Fruit fly (Drosophila melanogaster) whole organism, embryonic: ENCODE data around the gene CG13123.

Source experiments
- Abd-B ChIP-seq: fragments of 200-800 bp; sonication (Bioruptor generic); optimal IDR thresholded peaks from 2 replicates; lab custom pipeline; 2018; ENCODE audit warnings: missing biosample characterization, mild to moderate bottlenecking, missing genetic modification characterization, moderate library complexity
- Asciz ChIP-seq: fragments of 200-800 bp; sonication (Bioruptor generic); optimal IDR thresholded peaks from 2 replicates; lab custom pipeline; 2017; ENCODE audit warnings: missing biosample characterization, mild to moderate bottlenecking, missing genetic modification characterization, missing genetic modification reagents
- Awh ChIP-seq: fragments of 200-800 bp; sonication (Bioruptor generic); IDR thresholded peaks from 2 replicates; pipeline ENCODE4, ENCODE4 v1.3.6; 2022; ENCODE audit warnings: missing biosample characterization, missing genetic modification characterization
- Bteb2 ChIP-seq: fragments of 200-800 bp; sonication (Bioruptor generic); optimal IDR thresholded peaks from 2 replicates; lab custom pipeline; 2016; ENCODE audit warnings: missing biosample characterization, missing genetic modification characterization
- CG11247 ChIP-seq: fragments of 200-800 bp; sonication (Bioruptor generic); IDR thresholded peaks from 2 replicates; pipeline ENCODE4 v1.3.6; 2022; ENCODE audit warnings: missing biosample characterization, missing genetic modification characterization
- CG12391 ChIP-seq: fragments of 200-800 bp; sonication (Bioruptor generic); optimal IDR thresholded peaks from 3 replicates; lab custom pipeline; 2018; ENCODE audit warnings: missing biosample characterization, mild to moderate bottlenecking, missing genetic modification characterization, moderate library complexity
- CG12942 ChIP-seq: fragments of 200-800 bp; sonication (Bioruptor generic); optimal IDR thresholded peaks from 3 replicates; lab custom pipeline; 2016; ENCODE audit warnings: missing biosample characterization, missing genetic modification characterization
- CG13424 ChIP-seq: fragments of 200-800 bp; sonication (Bioruptor generic); optimal IDR thresholded peaks from 2 replicates; lab custom pipeline; 2019; ENCODE audit warnings: missing biosample characterization, mild to moderate bottlenecking, missing genetic modification characterization, moderate library complexity
- CG13624 ChIP-seq: fragments of 200-800 bp; sonication (Bioruptor generic); optimal IDR thresholded peaks from 2 replicates; lab custom pipeline; 2016; ENCODE audit warnings: missing biosample characterization, missing genetic modification characterization
- CG16813 ChIP-seq: fragments of 200-800 bp; sonication (Bioruptor generic); IDR thresholded peaks from 3 replicates; pipeline ENCODE4 v1.3.6; 2022; ENCODE audit warnings: missing biosample characterization, missing genetic modification characterization; ENCODE audit not compliant: partially characterized antibody
- CG17361 ChIP-seq: fragments of 200-800 bp; sonication (Bioruptor generic); IDR thresholded peaks from 3 replicates; pipeline ENCODE4 v1.3.6; 2022; ENCODE audit warnings: missing biosample characterization, missing genetic modification characterization
- CG18476 ChIP-seq: fragments of 200-800 bp; sonication (Bioruptor generic); optimal IDR thresholded peaks from 2 replicates; lab custom pipeline; 2016; ENCODE audit warnings: missing biosample characterization, mild to moderate bottlenecking, missing genetic modification characterization
- CG2120 ChIP-seq: fragments of 200-800 bp; sonication (Bioruptor generic); optimal IDR thresholded peaks from 3 replicates; lab custom pipeline; 2016; ENCODE audit warnings: missing biosample characterization, missing genetic modification characterization
- CG2129 ChIP-seq: fragments of 200-800 bp; sonication (Bioruptor generic); IDR thresholded peaks from 2 replicates; pipeline ENCODE4 v1.3.6; 2022; ENCODE audit warnings: missing biosample characterization, missing genetic modification characterization; ENCODE audit not compliant: partially characterized antibody
- CG2202 ChIP-seq: fragments of 200-800 bp; sonication (Bioruptor generic); optimal IDR thresholded peaks from 2 replicates; lab custom pipeline; 2018; ENCODE audit warnings: missing biosample characterization, mild to moderate bottlenecking, missing genetic modification characterization
- CG2712 ChIP-seq: fragments of 200-800 bp; optimal IDR thresholded peaks from 3 replicates; lab custom pipeline; 2019; ENCODE audit warnings: missing biosample characterization, mild to moderate bottlenecking, missing genetic modification characterization, moderate library complexity
- CG2889 ChIP-seq: fragments of 200-800 bp; sonication (Bioruptor generic); IDR thresholded peaks from 3 replicates; pipeline ENCODE4 v1.3.6; 2022; ENCODE audit warnings: missing biosample characterization, missing genetic modification characterization
- CG30431 ChIP-seq: fragments of 200-800 bp; sonication (Bioruptor generic); optimal IDR thresholded peaks from 2 replicates; lab custom pipeline; 2017; ENCODE audit warnings: missing biosample characterization, missing genetic modification characterization
- CG6175 ChIP-seq: fragments of 200-800 bp; sonication (Bioruptor generic); IDR thresholded peaks from 3 replicates; pipeline ENCODE4 v1.3.6; 2022; ENCODE audit warnings: missing biosample characterization, missing genetic modification characterization
- CG9215 ChIP-seq: fragments of 200-800 bp; sonication (Bioruptor generic); IDR thresholded peaks from 2 replicates; pipeline ENCODE4 v1.3.6; 2022; ENCODE audit warnings: missing biosample characterization, missing genetic modification characterization
- D19B ChIP-seq: fragments of 200-800 bp; sonication (Bioruptor generic); optimal IDR thresholded peaks from 2 replicates; lab custom pipeline; 2017; ENCODE audit warnings: missing biosample characterization, mild to moderate bottlenecking, missing genetic modification characterization
- Drgx ChIP-seq: fragments of 200-800 bp; sonication (Bioruptor generic); IDR thresholded peaks from 2 replicates; pipeline ENCODE4 v1.3.6; 2022; ENCODE audit warnings: missing biosample characterization, missing genetic modification characterization
- ERR ChIP-seq: fragments of 200-800 bp; sonication (Bioruptor generic); optimal IDR thresholded peaks from 2 replicates; lab custom pipeline; 2016; ENCODE audit warnings: missing biosample characterization, missing genetic modification characterization
- Hmr ChIP-seq: fragments of 200-800 bp; sonication (Bioruptor generic); optimal IDR thresholded peaks from 3 replicates; lab custom pipeline; 2017; ENCODE audit warnings: mild to moderate bottlenecking, missing biosample characterization, missing genetic modification reagents, missing genetic modification characterization
- Med ChIP-seq: fragments of 200-800 bp; sonication (Bioruptor generic); peaks from one replicate; lab custom pipeline; 2016; ENCODE audit warnings: missing biosample characterization, missing genetic modification characterization, mild to moderate bottlenecking, inconsistent platforms, moderate library complexity
- Meics ChIP-seq: fragments of 200-800 bp; sonication (Bioruptor generic); optimal IDR thresholded peaks from 2 replicates; lab custom pipeline; 2017; ENCODE audit warnings: missing biosample characterization, mild to moderate bottlenecking, missing genetic modification characterization
- Myb ChIP-seq: fragments of 200-800 bp; sonication (Bioruptor generic); optimal IDR thresholded peaks from 2 replicates; lab custom pipeline; 2016; ENCODE audit warnings: missing biosample characterization, missing genetic modification characterization
- Neu2 ChIP-seq: fragments of 200-800 bp; sonication (Bioruptor generic); optimal IDR thresholded peaks from 3 replicates; lab custom pipeline; 2016; ENCODE audit warnings: missing biosample characterization, missing genetic modification characterization, borderline replicate concordance
- Nf-YB ChIP-seq: fragments of 200-800 bp; sonication (Bioruptor generic); optimal IDR thresholded peaks from 3 replicates; lab custom pipeline; 2019; ENCODE audit warnings: missing biosample characterization, mild to moderate bottlenecking, missing genetic modification characterization, moderate library complexity
- Nf-YC ChIP-seq: fragments of 200-800 bp; optimal IDR thresholded peaks from 3 replicates; lab custom pipeline; 2019; ENCODE audit warnings: missing biosample characterization, mild to moderate bottlenecking, missing genetic modification characterization, moderate library complexity
- Rx ChIP-seq: fragments of 200-800 bp; sonication (Bioruptor generic); IDR thresholded peaks from 2 replicates; pipeline ENCODE4 v1.3.6; 2022; ENCODE audit warnings: missing biosample characterization, missing genetic modification characterization
- Xrp1 ChIP-seq: fragments of 200-800 bp; sonication (Bioruptor generic); IDR thresholded peaks from 2 replicates; pipeline ENCODE4 v1.3.6; 2022; ENCODE audit warnings: missing biosample characterization, missing genetic modification characterization
- YL-1 ChIP-seq: fragments of 200-800 bp; sonication (Bioruptor generic); optimal IDR thresholded peaks from 3 replicates; lab custom pipeline; 2017; ENCODE audit warnings: missing biosample characterization, mild to moderate bottlenecking, missing genetic modification characterization
- ac ChIP-seq: fragments of 200-800 bp; sonication (Bioruptor generic); optimal IDR thresholded peaks from 3 replicates; lab custom pipeline; 2017; ENCODE audit warnings: missing biosample characterization, mild to moderate bottlenecking, missing genetic modification characterization
- ase ChIP-seq: fragments of 200-800 bp; sonication (Bioruptor generic); IDR thresholded peaks from 3 replicates; pipeline ENCODE4 v1.3.6; 2022; ENCODE audit warnings: missing biosample characterization, missing genetic modification characterization
- ash1 ChIP-seq: fragments of 200-800 bp; sonication (Bioruptor generic); optimal IDR thresholded peaks from 2 replicates; lab custom pipeline; 2018; ENCODE audit warnings: missing biosample characterization, mild to moderate bottlenecking, missing genetic modification characterization
- bsh ChIP-seq, 2 experiments: fragments of 200-800 bp; sonication (Bioruptor generic); optimal IDR thresholded peaks; 2 replicates each; lab custom pipeline; 2017 to 2018; ENCODE audit warnings: mild to moderate bottlenecking in 2 of 2, missing biosample characterization in 2 of 2, missing genetic modification characterization in 2 of 2, moderate library complexity in 1 of 2
- chinmo ChIP-seq: fragments of 200-800 bp; sonication (Bioruptor generic); IDR thresholded peaks from 4 replicates; pipeline ENCODE4 v1.3.6; 2022; ENCODE audit warnings: missing biosample characterization, missing genetic modification characterization; ENCODE audit not compliant: partially characterized antibody
- eve ChIP-seq, 2 experiments: fragments of >200 bp; optimal IDR thresholded peaks; 2 replicates each; lab custom pipeline; 2017; ENCODE audit warnings: missing biosample characterization in 2 of 2, missing genetic modification characterization in 2 of 2
- grau ChIP-seq: fragments of 200-800 bp; optimal IDR thresholded peaks from 3 replicates; lab custom pipeline; 2019; ENCODE audit warnings: missing biosample characterization, mild to moderate bottlenecking, missing genetic modification characterization, moderate library complexity
- gsb-n ChIP-seq: fragments of 200-800 bp; sonication (Bioruptor generic); optimal IDR thresholded peaks from 3 replicates; lab custom pipeline; 2018; ENCODE audit warnings: missing biosample characterization, mild to moderate bottlenecking, missing genetic modification characterization
- jing ChIP-seq: fragments of 200-800 bp; sonication (Bioruptor generic); optimal IDR thresholded peaks from 2 replicates; lab custom pipeline; 2018; ENCODE audit warnings: missing biosample characterization, mild to moderate bottlenecking, missing genetic modification characterization
- lmd ChIP-seq: fragments of 200-800 bp; sonication (Bioruptor generic); IDR thresholded peaks from 2 replicates; pipeline ENCODE4 v1.3.6; 2022; ENCODE audit warnings: missing biosample characterization, missing genetic modification characterization
- mirr ChIP-seq: fragments of 200-800 bp; sonication (Bioruptor generic); optimal IDR thresholded peaks from 3 replicates; lab custom pipeline; 2018; ENCODE audit warnings: missing biosample characterization, mild to moderate bottlenecking, missing genetic modification characterization
- pros ChIP-seq: fragments of 200-800 bp; sonication (Bioruptor generic); optimal IDR thresholded peaks from 3 replicates; lab custom pipeline; 2019; ENCODE audit warnings: missing biosample characterization, mild to moderate bottlenecking, missing genetic modification characterization, moderate library complexity
- row ChIP-seq: fragments of 200-800 bp; sonication (Bioruptor generic); IDR thresholded peaks from 3 replicates; pipeline ENCODE4 v1.3.6; 2022; ENCODE audit warnings: missing biosample characterization, missing genetic modification characterization
- seq ChIP-seq: fragments of 200-800 bp; sonication (Bioruptor generic); IDR thresholded peaks from 2 replicates; pipeline ENCODE4 v1.3.6; 2022; ENCODE audit warnings: missing biosample characterization, missing genetic modification characterization
- sr ChIP-seq: fragments of 200-800 bp; sonication (Bioruptor generic); IDR thresholded peaks from 3 replicates; pipeline ENCODE4 v1.3.6; 2022; ENCODE audit warnings: missing biosample characterization, missing genetic modification characterization
- vnd ChIP-seq: fragments of 200-800 bp; sonication (Bioruptor generic); IDR thresholded peaks from 3 replicates; pipeline ENCODE4 v1.3.6; 2022; ENCODE audit warnings: missing biosample characterization, missing genetic modification characterization; ENCODE audit not compliant: partially characterized antibody
- zfh2 ChIP-seq: fragments of 200-800 bp; sonication (Bioruptor generic); optimal IDR thresholded peaks from 2 replicates; lab custom pipeline; 2016; ENCODE audit warnings: missing biosample characterization, missing genetic modification characterization

CG13123 gene

DNA sequence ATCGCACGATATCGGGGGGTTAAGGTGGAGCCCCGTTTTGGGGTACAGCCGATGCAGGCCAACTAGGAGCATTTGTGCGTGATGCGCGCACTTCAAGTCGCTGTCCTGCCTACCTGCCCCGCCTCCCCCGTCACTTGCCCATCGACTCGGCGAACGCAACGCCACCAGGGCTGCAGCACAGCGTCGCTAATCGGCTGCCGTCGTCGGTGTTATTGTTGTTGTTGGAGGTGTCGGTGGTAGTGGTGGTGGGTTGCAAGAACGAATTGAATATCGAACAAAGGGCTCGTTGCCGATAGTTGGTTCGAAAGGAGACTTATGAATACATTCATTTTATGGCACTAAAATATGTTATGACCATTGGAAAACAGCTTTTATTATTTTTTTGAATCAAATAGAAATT is 34.1 kb downstream of the CG13123 start (continued):
- TF ChIP-seq gsb-n (tag; lab: Kevin White, UChicago) (peak; percentile 99), seq (GFP tag; lab: Robert Waterston, UW) (peak; percentile 15; the same call in 1 of the 2 replicates), Xrp1 (peak; percentile 39; the same call in 1 of the 2 replicates), Rx (0 out of 2 replicates have a peak, but pooled peaks have one; percentile 8), CG12391 (tag; lab: Kevin White, UChicago) (peak; percentile 74), CG9215 (GFP tag; lab: Robert Waterston, UW) (peak; percentile 57; the same call in 1 of the 2 replicates), CG2120 (peak; percentile 78), ash1 (GFP tag; lab: Kevin White, UChicago) (peak; percentile 67), YL-1 (GFP tag; lab: Kevin White, UChicago) (peak; percentile 22), CG18476 (GFP tag; lab: Kevin White, UChicago) (no peak), ac (GFP tag; lab: Kevin White, UChicago) (no peak), CG17361 (GFP tag; lab: Robert Waterston, UW) (0 out of 3 replicates have a peak, but pooled peaks have one; percentile 38), CG13424 (tag; lab: Kevin White, UChicago) (peak; percentile 50), grau (tag; lab: Kevin White, UChicago) (peak; percentile 58), Asciz (GFP tag; lab: Kevin White, UChicago) (no peak), jing (GFP tag; lab: Kevin White, UChicago) (no peak), lmd (GFP tag; lab: Robert Waterston, UW) (peak; percentile 65; the same call in 1 of the 2 replicates), CG6175 (GFP tag; lab: Robert Waterston, UW) (peak; percentile 96), Meics (GFP tag; lab: Kevin White, UChicago) (peak; percentile 58), vnd (GFP tag; lab: Robert Waterston, UW) (peak; percentile 92), CG16813 (GFP tag; lab: Robert Waterston, UW) (peak; percentile 94), row (GFP tag; lab: Robert Waterston, UW) (peak; percentile 96), chinmo (GFP tag; lab: Robert Waterston, UW) (peak; percentile 96), ase (peak; percentile 64; the same call in 2 of the 3 replicates), CG30431 (GFP tag; lab: Kevin White, UChicago) (no peak), pros (GFP tag; lab: Kevin White, UChicago) (no peak), Neu2 (no peak), Nf-YB (peak; percentile 1), mirr (peak; percentile 64), Hmr (GFP tag; lab: Kevin White, UChicago) (peak; percentile 60), CG2129 (peak; percentile 87), Nf-YC (tag; lab: Kevin White, UChicago) (peak; percentile 42), ERR (GFP tag; lab: Kevin White, UChicago) (peak; percentile 13), CG13624 (GFP tag; lab: Kevin White, UChicago) (peak; percentile 47), Med (GFP tag; lab: Kevin White, UChicago) (peak; percentile 96), Bteb2 (GFP tag; lab: Kevin White, UChicago) (no peak), Myb (peak; percentile 31), eve (GFP tag; optimal IDR thresholded peaks at IDR 0.05; lab: Kevin White, UChicago) (no peak), Awh (GFP tag; lab: Robert Waterston, UW) (0 out of 2 replicates have a peak, but pooled peaks have one; percentile 12), CG2202 (tag; lab: Kevin White, UChicago) (no peak), CG2889 (GFP tag; lab: Robert Waterston, UW) (no peak), D19B (GFP tag; lab: Kevin White, UChicago) (no peak), Drgx (GFP tag; lab: Robert Waterston, UW) (peak; percentile 46), CG12942 (GFP tag; lab: Kevin White, UChicago) (peak; percentile 18), CG11247 (GFP tag; lab: Robert Waterston, UW) (peak; percentile 59; the same call in 1 of the 2 replicates), sr (GFP tag; lab: Robert Waterston, UW) (peak; percentile 63; the same call in 1 of the 3 replicates), Abd-B (GFP tag; lab: Kevin White, UChicago) (peak; percentile 64), zfh2 (GFP tag; lab: Kevin White, UChicago) (peak; percentile 61), CG2712 (peak; percentile 71), bsh (GFP tag; optimal IDR thresholded peaks at IDR 0.05; lab: Kevin White, UChicago) (peak in 1 of 2 experiments; percentile 35)
